Fruit fly (Drosophila melanogaster) whole organism: ENCODE measurements around the gene Aptx.

Experiments used
- CG8478 ChIP-seq: fragments of >200 bp; optimal IDR thresholded peaks from 2 replicates; lab custom pipeline; 2018; ENCODE audit warnings: inconsistent platforms
- pan ChIP-seq: fragments of >200 bp; optimal IDR thresholded peaks from 2 replicates; lab custom pipeline; 2017

DNA sequence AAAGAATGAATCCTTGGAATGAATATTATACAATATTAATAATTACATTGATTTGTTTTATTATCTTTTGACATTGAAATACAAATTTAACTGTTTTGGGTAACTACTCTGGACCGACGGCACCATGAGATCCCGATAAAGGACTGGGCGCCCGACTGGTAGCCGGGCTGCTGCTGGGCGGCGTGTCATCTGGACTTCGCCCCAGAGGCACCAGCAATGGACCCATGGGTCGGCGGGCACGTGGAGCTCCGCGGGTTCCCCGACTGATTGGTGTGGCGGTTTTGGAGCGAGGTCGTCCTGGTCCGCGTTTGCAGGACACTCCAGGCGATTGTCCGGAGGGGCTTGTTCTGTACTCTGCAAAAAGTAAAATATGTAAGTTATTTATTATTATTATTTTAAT lies 34.2 kb upstream of the Aptx start:
- TF ChIP-seq CG8478, result no peak
- no peak for TF ChIP-seq pan
